Worm (Caenorhabditis elegans) whole organism, late embryonic: ENCODE results near the gene cee-1.

Source experiments
- C08G9.2 ChIP-seq: sonication (generic microtip); optimal IDR thresholded peaks from 2 replicates; lab custom pipeline; 2016; ENCODE audit warnings: mild to moderate bottlenecking, missing genetic modification characterization, moderate library complexity, missing compliant biosample characterization
- C38D4.7 ChIP-seq: fragments of 200-800 bp; sonication (Bioruptor generic); optimal IDR thresholded peaks from 2 replicates; lab custom pipeline; 2018; ENCODE audit warnings: mild to moderate bottlenecking, missing genetic modification characterization, moderate library complexity, missing compliant biosample characterization
- K02D7.2 ChIP-seq: sonication (generic microtip); optimal IDR thresholded peaks from 2 replicates; lab custom pipeline; 2017; ENCODE audit warnings: mild to moderate bottlenecking, missing genetic modification characterization, missing compliant biosample characterization
- K09A11.1 ChIP-seq: sonication (generic microtip); optimal IDR thresholded peaks from 2 replicates; lab custom pipeline; 2017; ENCODE audit warnings: antibody characterized with exemption, mild to moderate bottlenecking, missing genetic modification characterization, missing compliant biosample characterization; ENCODE audit not compliant: insufficient read depth
- T23F11.4 ChIP-seq: fragments of 200-800 bp; sonication (Bioruptor generic); optimal IDR thresholded peaks from 2 replicates; lab custom pipeline; 2018; ENCODE audit warnings: mild to moderate bottlenecking, missing genetic modification characterization, missing compliant biosample characterization
- ceh-18 ChIP-seq: sonication (generic microtip); optimal IDR thresholded peaks from 2 replicates; lab custom pipeline; 2016; ENCODE audit warnings: missing genetic modification characterization, missing compliant biosample characterization
- ceh-19 ChIP-seq: fragments of 200-800 bp; sonication (Bioruptor generic); optimal IDR thresholded peaks from 2 replicates; lab custom pipeline; 2018; ENCODE audit warnings: mild to moderate bottlenecking, missing genetic modification characterization, missing compliant biosample characterization
- ceh-22 ChIP-seq: sonication (generic microtip); optimal IDR thresholded peaks from 2 replicates; lab custom pipeline; 2017; ENCODE audit warnings: missing biosample characterization, missing genetic modification characterization
- ceh-30 ChIP-seq: fragments of 150-350 bp; optimal IDR thresholded peaks from 2 replicates; lab custom pipeline; 2014; ENCODE audit warnings: missing biosample characterization, missing genetic modification characterization
- ceh-31 ChIP-seq: sonication (generic microtip); optimal IDR thresholded peaks from 2 replicates; lab custom pipeline; 2016; ENCODE audit warnings: missing genetic modification characterization, missing compliant biosample characterization
- ceh-45 ChIP-seq: fragments of 200-800 bp; sonication (Bioruptor generic); IDR thresholded peaks from 2 replicates; pipeline ENCODE4 v1.3.6; 2022; ENCODE audit warnings: missing genetic modification reagents, missing genetic modification characterization, missing compliant biosample characterization
- ceh-9 ChIP-seq: sonication (generic microtip); optimal IDR thresholded peaks from 2 replicates; lab custom pipeline; 2016; ENCODE audit warnings: mild to moderate bottlenecking, missing genetic modification characterization, inconsistent platforms, missing compliant biosample characterization
- dmd-4 ChIP-seq: sonication (generic microtip); optimal IDR thresholded peaks from 2 replicates; lab custom pipeline; 2016; ENCODE audit warnings: borderline replicate concordance, missing genetic modification characterization, missing compliant biosample characterization
- dve-1 ChIP-seq: sonication (generic microtip); optimal IDR thresholded peaks from 2 replicates; lab custom pipeline; 2017; ENCODE audit warnings: antibody characterized with exemption, mild to moderate bottlenecking, missing genetic modification characterization, missing compliant biosample characterization
- elt-2 ChIP-seq: sonication (generic microtip); optimal IDR thresholded peaks from 2 replicates; lab custom pipeline; 2016; ENCODE audit warnings: missing genetic modification reagents, missing genetic modification characterization, missing compliant biosample characterization
- ets-4 ChIP-seq: sonication (generic microtip); optimal IDR thresholded peaks from 2 replicates; lab custom pipeline; 2016; ENCODE audit warnings: missing genetic modification characterization, missing compliant biosample characterization
- eyg-1 ChIP-seq: sonication (generic microtip); optimal IDR thresholded peaks from 2 replicates; lab custom pipeline; 2016; ENCODE audit warnings: missing genotype, missing genetic modification characterization, missing compliant biosample characterization
- fax-1 ChIP-seq: sonication (generic microtip); optimal IDR thresholded peaks from 2 replicates; lab custom pipeline; 2016; ENCODE audit warnings: missing genotype, missing genetic modification characterization, missing compliant biosample characterization
- fkh-6 ChIP-seq: sonication (generic microtip); optimal IDR thresholded peaks from 2 replicates; lab custom pipeline; 2016; ENCODE audit warnings: missing genetic modification characterization, missing compliant biosample characterization
- hlh-13 ChIP-seq: fragments of 200-800 bp; sonication (Bioruptor generic); optimal IDR thresholded peaks from 2 replicates; lab custom pipeline; 2018; ENCODE audit warnings: mild to moderate bottlenecking, missing genetic modification characterization, missing compliant biosample characterization
- hlh-15 ChIP-seq: sonication (generic microtip); optimal IDR thresholded peaks from 2 replicates; lab custom pipeline; 2016; ENCODE audit warnings: missing genetic modification characterization, missing compliant biosample characterization
- hlh-6 ChIP-seq: sonication (generic microtip); optimal IDR thresholded peaks from 2 replicates; lab custom pipeline; 2016; ENCODE audit warnings: missing genotype, missing genetic modification characterization, missing compliant biosample characterization
- nfya-1 ChIP-seq: sonication (generic microtip); optimal IDR thresholded peaks from 2 replicates; lab custom pipeline; 2017; ENCODE audit warnings: missing genetic modification characterization, mild to moderate bottlenecking, missing compliant biosample characterization, antibody characterized with exemption, moderate library complexity
- nhr-11 ChIP-seq: fragments of 150-350 bp; optimal IDR thresholded peaks from 2 replicates; lab custom pipeline; 2014; ENCODE audit warnings: missing biosample characterization, missing genetic modification characterization
- nhr-232 ChIP-seq: sonication (generic microtip); optimal IDR thresholded peaks from 2 replicates; lab custom pipeline; 2016; ENCODE audit warnings: missing genetic modification characterization, missing compliant biosample characterization
- npax-4 ChIP-seq: sonication (generic microtip); optimal IDR thresholded peaks from 2 replicates; lab custom pipeline; 2016; ENCODE audit warnings: missing genetic modification characterization, missing compliant biosample characterization
- odd-2 ChIP-seq: sonication (generic microtip); optimal IDR thresholded peaks from 2 replicates; lab custom pipeline; 2017; ENCODE audit warnings: antibody characterized with exemption, mild to moderate bottlenecking, missing genetic modification characterization, missing compliant biosample characterization
- pat-9 ChIP-seq: fragments of 200-800 bp; sonication (Bioruptor generic); optimal IDR thresholded peaks from 2 replicates; lab custom pipeline; 2018; ENCODE audit warnings: mild to moderate bottlenecking, missing genetic modification characterization, moderate library complexity, missing compliant biosample characterization
- pax-1 ChIP-seq: fragments of 150-350 bp; optimal IDR thresholded peaks from 2 replicates; lab custom pipeline; 2014; ENCODE audit warnings: missing biosample characterization, missing genetic modification characterization
- pha-2 ChIP-seq: sonication (generic microtip); optimal IDR thresholded peaks from 2 replicates; lab custom pipeline; 2017; ENCODE audit warnings: mild to moderate bottlenecking, missing genetic modification characterization, missing compliant biosample characterization
- pqm-1 ChIP-seq: sonication (generic microtip); optimal IDR thresholded peaks from 2 replicates; lab custom pipeline; 2016; ENCODE audit warnings: missing genetic modification characterization, missing compliant biosample characterization
- rnt-1 ChIP-seq: sonication (generic microtip); optimal IDR thresholded peaks from 2 replicates; lab custom pipeline; 2016; ENCODE audit warnings: missing genetic modification characterization, missing compliant biosample characterization
- sdc-2 ChIP-seq: sonication (generic microtip); optimal IDR thresholded peaks from 2 replicates; lab custom pipeline; 2016; ENCODE audit warnings: missing genotype, missing genetic modification characterization, missing compliant biosample characterization
- sox-2 ChIP-seq: fragments of 200-800 bp; sonication (Bioruptor generic); IDR thresholded peaks from 2 replicates; pipeline ENCODE4 v1.3.6; 2022; ENCODE audit warnings: missing genetic modification reagents, missing genetic modification characterization, missing compliant biosample characterization
- sox-4 ChIP-seq: sonication (generic microtip); optimal IDR thresholded peaks from 2 replicates; lab custom pipeline; 2017; ENCODE audit warnings: mild to moderate bottlenecking, missing genetic modification characterization, inconsistent platforms, missing compliant biosample characterization
- tbx-2 ChIP-seq: sonication (generic microtip); optimal IDR thresholded peaks from 2 replicates; lab custom pipeline; 2016; ENCODE audit warnings: missing genetic modification characterization, missing compliant biosample characterization
- tbx-7 ChIP-seq: sonication (generic microtip); optimal IDR thresholded peaks from 2 replicates; lab custom pipeline; 2016; ENCODE audit warnings: missing genotype, missing genetic modification characterization, missing compliant biosample characterization
- ttx-3 ChIP-seq: sonication (generic microtip); optimal IDR thresholded peaks from 2 replicates; lab custom pipeline; 2016; ENCODE audit warnings: missing genetic modification reagents, missing genetic modification characterization, missing compliant biosample characterization
- unc-3 ChIP-seq, 2 experiments: fragments of 200-800 bp in 1 of 2; sonication (Bioruptor generic) in 1 of 2; sonication (generic microtip) in 1 of 2; conservative IDR thresholded peaks in 1 of 2; optimal IDR thresholded peaks in 1 of 2; 2 replicates each; pipeline versions ENCODE4 v1.3.6 to Lab custom; 2016 to 2022; ENCODE audit warnings: missing compliant biosample characterization in 2 of 2, missing genetic modification characterization in 2 of 2, missing genetic modification reagents in 1 of 2
- unc-42 ChIP-seq: sonication (generic microtip); optimal IDR thresholded peaks from 2 replicates; lab custom pipeline; 2016; ENCODE audit warnings: missing genotype, missing genetic modification characterization, missing compliant biosample characterization
- unc-86 ChIP-seq: sonication (generic microtip); optimal IDR thresholded peaks from 2 replicates; lab custom pipeline; 2016; ENCODE audit warnings: missing genetic modification characterization, missing compliant biosample characterization
- ztf-16 ChIP-seq: sonication (generic microtip); optimal IDR thresholded peaks from 2 replicates; lab custom pipeline; 2017; ENCODE audit warnings: missing genetic modification characterization, missing compliant biosample characterization

The cee-1 gene

ce11 chrIII:4879445-4879844 lies 33.1 kb upstream of the cee-1 start, which contains the start of gene C35D10.1:
Gene C35D10.1 (plus strand): TSS chrIII:4879745.
- TF ChIP-seq pqm-1 (tag; lab: Kevin White, UChicago), result no peak
- TF ChIP-seq unc-3 (GFP tag; conservative IDR thresholded peaks at IDR 0.05; lab: Robert Waterston, UW), result no peak
- no peak for TF ChIP-seq unc-3 (tag; optimal IDR thresholded peaks at IDR 0.05; lab: Kevin White, UChicago)
- no peak for TF ChIP-seq unc-86 (tag; lab: Kevin White, UChicago)
- TF ChIP-seq pat-9 (tag; lab: Kevin White, UChicago), result no peak
- no peak for TF ChIP-seq ttx-3
- TF ChIP-seq ceh-31 (tag; lab: Kevin White, UChicago), result no peak
- no peak for TF ChIP-seq hlh-15
- no peak for TF ChIP-seq ets-4
- no peak for TF ChIP-seq K09A11.1 (tag; lab: Kevin White, UChicago)
- no peak for TF ChIP-seq odd-2 (tag; lab: Kevin White, UChicago)
- TF ChIP-seq nfya-1 (tag; lab: Kevin White, UChicago), result no peak
- no peak for TF ChIP-seq dmd-4 (tag; lab: Kevin White, UChicago)
- TF ChIP-seq nhr-11 (tag; lab: Kevin White, UChicago), result no peak
- no peak for TF ChIP-seq elt-2 (tag; lab: Kevin White, UChicago)
- no peak for TF ChIP-seq eyg-1
- no peak for TF ChIP-seq pax-1 (tag; lab: Kevin White, UChicago)
- TF ChIP-seq T23F11.4 (GFP tag; lab: Kevin White, UChicago), result no peak
- TF ChIP-seq, all 69 proteins: peak for 0

ce11 chrIII:4881955-4882354 lies 30.5 kb upstream of the cee-1 start:
- TF ChIP-seq ttx-3, result no peak
- no peak for TF ChIP-seq nhr-11 (tag; lab: Kevin White, UChicago)
- no peak for TF ChIP-seq ztf-16 (tag; lab: Kevin White, UChicago)
- no peak for TF ChIP-seq C08G9.2 (tag; lab: Kevin White, UChicago)
- TF ChIP-seq ceh-45 (GFP tag; lab: Robert Waterston, UW), result no peak
- no peak for TF ChIP-seq rnt-1 (tag; lab: Kevin White, UChicago)
- no peak for TF ChIP-seq fkh-6
- TF ChIP-seq sox-4 (tag; lab: Kevin White, UChicago), result no peak
- no peak for TF ChIP-seq pha-2 (tag; lab: Kevin White, UChicago)
- no peak for TF ChIP-seq unc-42
- TF ChIP-seq ets-4, result no peak

- TF ChIP-seq ceh-45 (GFP tag; lab: Robert Waterston, UW) (no peak), nhr-11 (tag; lab: Kevin White, UChicago) (no peak), hlh-6 (tag; lab: Kevin White, UChicago) (no peak), dve-1 (no peak), K02D7.2 (tag; lab: Kevin White, UChicago) (no peak), ceh-18 (tag; lab: Kevin White, UChicago) (no peak), ttx-3 (no peak), ceh-19 (GFP tag; lab: Kevin White, UChicago) (no peak), ceh-9 (no peak), C38D4.7 (no peak), ceh-22 (tag; lab: Kevin White, UChicago) (no peak), ceh-31 (tag; lab: Kevin White, UChicago) (no peak), nhr-232 (tag; lab: Kevin White, UChicago) (no peak), ets-4 (no peak), npax-4 (no peak), sdc-2 (no peak)
Measured at ce11 chrIII:4883429-4883828, 29.1 kb upstream of the cee-1 start, which contains the start of gene clec-5. Gene clec-5 (minus strand): TSS chrIII:4883606.

ce11 chrIII:4887291-4887690 lies 25.2 kb upstream of the cee-1 start, which contains the start of gene clec-6:
Gene clec-6 (minus strand): TSS chrIII:4887444.
- TF ChIP-seq odd-2 (tag; lab: Kevin White, UChicago) (no peak), fkh-6 (no peak), unc-3 (GFP tag; conservative IDR thresholded peaks at IDR 0.05; lab: Robert Waterston, UW) (no peak), unc-3 (tag; optimal IDR thresholded peaks at IDR 0.05; lab: Kevin White, UChicago) (no peak), hlh-13 (GFP tag; lab: Kevin White, UChicago) (no peak), K09A11.1 (tag; lab: Kevin White, UChicago) (no peak), tbx-2 (tag; lab: Kevin White, UChicago) (no peak), pat-9 (tag; lab: Kevin White, UChicago) (no peak), tbx-7 (tag; lab: Kevin White, UChicago) (no peak), sox-2 (GFP tag; lab: Robert Waterston, UW) (no peak), ceh-30 (tag; lab: Kevin White, UChicago) (no peak), fax-1 (tag; lab: Kevin White, UChicago) (no peak), C08G9.2 (tag; lab: Kevin White, UChicago) (no peak), hlh-15 (no peak), elt-2 (tag; lab: Kevin White, UChicago) (no peak), dve-1 (no peak), sdc-2 (no peak)
